Fruit fly (Drosophila melanogaster): ENCODE results near the gene mus302.

dm6 chr3L:16782789-16783188, 3.3 kb upstream of the mus302 start, which contains the start of gene CG9706:
- TF ChIP-seq gl (tag; optimal IDR thresholded peaks at IDR 0.05), result no peak
- no peak for TF ChIP-seq fd96Ca (GFP tag; IDR thresholded peaks at IDR 0.05)
- no peak for TF ChIP-seq Snoo (tag; optimal IDR thresholded peaks at IDR 0.05)
- no peak for TF ChIP-seq CG34367 (tag; optimal IDR thresholded peaks at IDR 0.05)
- TF ChIP-seq CG8301 (tag; optimal IDR thresholded peaks at IDR 0.05), result no peak
- no peak for TF ChIP-seq CG14655 (GFP tag; optimal IDR thresholded peaks at IDR 0.05)
- no peak for TF ChIP-seq CG15710 (tag; optimal IDR thresholded peaks at IDR 0.05)
- no peak for TF ChIP-seq D1 (tag; optimal IDR thresholded peaks at IDR 0.05)
- no peak for TF ChIP-seq Ets98B (GFP tag; IDR thresholded peaks at IDR 0.05)
- no peak for TF ChIP-seq CG9948 (tag; optimal IDR thresholded peaks at IDR 0.05)
- no peak for TF ChIP-seq CG10348 (GFP tag; IDR thresholded peaks at IDR 0.05)
- no peak for TF ChIP-seq CG4496 (GFP tag; IDR thresholded peaks at IDR 0.05)

Data from whole organism, pupa.